Worm (Caenorhabditis elegans) whole organism, L4 larva: ENCODE measurements around the gene Y38E10A.34.

Source experiments
- D1046.2 ChIP-seq: fragments of 200-800 bp; sonication (Bioruptor generic); IDR thresholded peaks from 2 replicates; pipeline ENCODE4 v1.3.6; 2022; ENCODE audit warnings: missing genetic modification characterization, missing compliant biosample characterization
- F44E2.7 ChIP-seq: fragments of 200-800 bp; sonication (Bioruptor generic); IDR thresholded peaks from 2 replicates; pipeline ENCODE4 v2.1.2; 2022; ENCODE audit warnings: missing genetic modification characterization, missing compliant biosample characterization
- aha-1 ChIP-seq: fragments of 150-350 bp; peaks from one replicate; lab custom pipeline; 2014; ENCODE audit warnings: missing biosample characterization, missing genetic modification characterization
- ama-1 ChIP-seq: fragments of 150-350 bp; optimal IDR thresholded peaks from 2 replicates; lab custom pipeline; 2014; ENCODE audit warnings: inconsistent platforms, mixed read lengths
- arid-1 ChIP-seq: fragments of 200-800 bp; sonication (Bioruptor generic); conservative IDR thresholded peaks from 2 replicates; pipeline ENCODE4 v1.3.6; 2022; ENCODE audit warnings: missing genetic modification reagents, missing genetic modification characterization, missing compliant biosample characterization
- ceh-20 ChIP-seq: fragments of 200-800 bp; sonication (Bioruptor generic); IDR thresholded peaks from 2 replicates; pipeline ENCODE4 v1.3.6; 2022; ENCODE audit warnings: missing genetic modification reagents, missing genetic modification characterization, missing compliant biosample characterization
- ceh-44 ChIP-seq: fragments of 200-800 bp; sonication (Bioruptor generic); IDR thresholded peaks from 2 replicates; pipeline ENCODE4 v1.3.6; 2022; ENCODE audit warnings: missing genetic modification reagents, missing genetic modification characterization, missing compliant biosample characterization
- cey-2 ChIP-seq: sonication (generic microtip); optimal IDR thresholded peaks from 3 replicates; lab custom pipeline; 2017; ENCODE audit warnings: missing genetic modification characterization, mild to moderate bottlenecking, missing compliant biosample characterization, antibody characterized with exemption, borderline replicate concordance; ENCODE audit not compliant: insufficient read depth
- daf-12 ChIP-seq: fragments of 150-350 bp; optimal IDR thresholded peaks from 2 replicates; lab custom pipeline; 2014; ENCODE audit warnings: missing biosample characterization, missing genetic modification reagents, missing genetic modification characterization
- daf-19 ChIP-seq: fragments of 200-800 bp; sonication (Bioruptor generic); conservative IDR thresholded peaks from 2 replicates; pipeline ENCODE4 v1.3.6; 2022; ENCODE audit warnings: missing genetic modification characterization, missing compliant biosample characterization
- dmd-6 ChIP-seq: fragments of 200-800 bp; sonication (Bioruptor generic); IDR thresholded peaks from 2 replicates; pipeline ENCODE4 v1.3.6; 2022; ENCODE audit warnings: missing genetic modification reagents, missing genetic modification characterization, missing compliant biosample characterization
- dve-1 ChIP-seq: sonication (generic microtip); optimal IDR thresholded peaks from 2 replicates; lab custom pipeline; 2017; ENCODE audit warnings: antibody characterized with exemption, mild to moderate bottlenecking, missing genetic modification characterization, missing compliant biosample characterization; ENCODE audit not compliant: insufficient read depth
- egl-27 ChIP-seq: sonication (generic microtip); optimal IDR thresholded peaks from 3 replicates; lab custom pipeline; 2017; ENCODE audit warnings: missing biosample characterization, missing genetic modification reagents, missing genetic modification characterization
- egl-43 ChIP-seq: fragments of 200-800 bp; sonication (Bioruptor generic); IDR thresholded peaks from 2 replicates; pipeline ENCODE4 v1.3.6; 2022; ENCODE audit warnings: missing genetic modification reagents, missing genetic modification characterization, missing compliant biosample characterization
- fos-1 ChIP-seq: fragments of 150-350 bp; optimal IDR thresholded peaks from 2 replicates; lab custom pipeline; 2014; ENCODE audit warnings: missing biosample characterization, missing genetic modification characterization
- gei-8 ChIP-seq: fragments of 200-800 bp; sonication (Bioruptor generic); optimal IDR thresholded peaks from 2 replicates; lab custom pipeline; 2018; ENCODE audit warnings: mild to moderate bottlenecking, missing genetic modification characterization, missing compliant biosample characterization
- hif-1 ChIP-seq, 2 experiments: sonication (generic microtip); optimal IDR thresholded peaks; 2 replicates each; lab custom pipeline; 2016 to 2017; ENCODE audit warnings: missing compliant biosample characterization in 2 of 2, missing genetic modification characterization in 2 of 2, missing genetic modification reagents in 2 of 2, missing genotype in 2 of 2, mild to moderate bottlenecking in 1 of 2
- hlh-11 ChIP-seq: fragments of 200-800 bp; sonication (Bioruptor generic); optimal IDR thresholded peaks from 2 replicates; lab custom pipeline; 2018; ENCODE audit warnings: mild to moderate bottlenecking, missing genetic modification characterization, missing compliant biosample characterization
- hlh-30 ChIP-seq: sonication (generic microtip); optimal IDR thresholded peaks from 2 replicates; lab custom pipeline; 2017; ENCODE audit warnings: antibody characterized with exemption, mild to moderate bottlenecking, missing genetic modification characterization, missing compliant biosample characterization; ENCODE audit not compliant: insufficient read depth
- lin-13 ChIP-seq: fragments of 150-350 bp; optimal IDR thresholded peaks from 2 replicates; lab custom pipeline; 2014; ENCODE audit warnings: missing biosample characterization, missing genetic modification reagents, missing genetic modification characterization
- lin-39 ChIP-seq: fragments of 150-350 bp; optimal IDR thresholded peaks from 2 replicates; lab custom pipeline; 2014; ENCODE audit warnings: missing biosample characterization, missing genetic modification reagents, missing genetic modification characterization
- lir-3 ChIP-seq: sonication (generic microtip); optimal IDR thresholded peaks from 2 replicates; lab custom pipeline; 2016; ENCODE audit warnings: mild to moderate bottlenecking, missing genetic modification characterization, missing compliant biosample characterization
- mdl-1 ChIP-seq, 2 experiments: fragments of 150-350 bp in 1 of 2; sonication (generic microtip) in 1 of 2; optimal IDR thresholded peaks; 2 replicates each; lab custom pipeline; 2014 to 2017; ENCODE audit warnings: missing biosample characterization in 2 of 2, missing genetic modification characterization in 2 of 2
- mxl-2 ChIP-seq: fragments of 200-800 bp; sonication (Bioruptor generic); conservative IDR thresholded peaks from 2 replicates; pipeline ENCODE4 v1.3.6; 2022; ENCODE audit warnings: missing genetic modification reagents, missing genetic modification characterization, missing compliant biosample characterization
- mxl-3 ChIP-seq: fragments of 200-800 bp; sonication (Bioruptor generic); optimal IDR thresholded peaks from 2 replicates; lab custom pipeline; 2018; ENCODE audit warnings: mild to moderate bottlenecking, missing genetic modification characterization, missing compliant biosample characterization
- nhr-10 ChIP-seq: fragments of 150-350 bp; optimal IDR thresholded peaks from 2 replicates; lab custom pipeline; 2014; ENCODE audit warnings: missing biosample characterization, missing genetic modification characterization
- nhr-102 ChIP-seq: sonication (generic microtip); optimal IDR thresholded peaks from 2 replicates; lab custom pipeline; 2016; ENCODE audit warnings: mild to moderate bottlenecking, missing genetic modification characterization, moderate library complexity, missing compliant biosample characterization
- nhr-11 ChIP-seq: fragments of 150-350 bp; optimal IDR thresholded peaks from 2 replicates; lab custom pipeline; 2014; ENCODE audit warnings: missing biosample characterization, missing genetic modification characterization
- nhr-111 ChIP-seq: fragments of 200-800 bp; sonication (Bioruptor generic); optimal IDR thresholded peaks from 2 replicates; lab custom pipeline; 2018; ENCODE audit warnings: mild to moderate bottlenecking, missing genetic modification characterization, missing compliant biosample characterization
- nhr-237 ChIP-seq: sonication (generic microtip); optimal IDR thresholded peaks from 2 replicates; lab custom pipeline; 2017; ENCODE audit warnings: missing biosample characterization, missing genetic modification characterization
- nhr-25 ChIP-seq: sonication (generic microtip); optimal IDR thresholded peaks from 2 replicates; lab custom pipeline; 2017; ENCODE audit warnings: missing genetic modification characterization, mild to moderate bottlenecking, missing compliant biosample characterization, antibody characterized with exemption, moderate library complexity, borderline replicate concordance; ENCODE audit not compliant: insufficient read depth
- nhr-28 ChIP-seq: fragments of 150-350 bp; optimal IDR thresholded peaks from 2 replicates; lab custom pipeline; 2014; ENCODE audit warnings: missing biosample characterization, missing genetic modification characterization
- nhr-41 ChIP-seq: fragments of 200-800 bp; sonication (Bioruptor generic); IDR thresholded peaks from 2 replicates; pipeline ENCODE4 v1.3.6; 2022; ENCODE audit warnings: missing genetic modification reagents, missing genetic modification characterization, missing compliant biosample characterization
- nhr-48 ChIP-seq: sonication (generic microtip); optimal IDR thresholded peaks from 2 replicates; lab custom pipeline; 2016; ENCODE audit warnings: mild to moderate bottlenecking, missing genetic modification characterization, missing compliant biosample characterization
- nhr-6 ChIP-seq: fragments of 150-350 bp; optimal IDR thresholded peaks from 2 replicates; lab custom pipeline; 2014; ENCODE audit warnings: missing biosample characterization, missing genetic modification characterization
- nhr-76 ChIP-seq: fragments of 150-350 bp; optimal IDR thresholded peaks from 2 replicates; lab custom pipeline; 2014; ENCODE audit warnings: missing biosample characterization, missing genetic modification characterization
- snpc-4 ChIP-seq: fragments of 150-350 bp; optimal IDR thresholded peaks from 2 replicates; lab custom pipeline; 2014; ENCODE audit warnings: missing biosample characterization, missing genetic modification characterization
- spr-3 ChIP-seq: fragments of 200-800 bp; sonication (Bioruptor generic); optimal IDR thresholded peaks from 2 replicates; lab custom pipeline; 2018; ENCODE audit warnings: mild to moderate bottlenecking, missing genetic modification characterization, missing compliant biosample characterization
- tag-97 ChIP-seq: fragments of 200-800 bp; sonication (Bioruptor generic); IDR thresholded peaks from 2 replicates; pipeline ENCODE4 v1.3.6; 2022; ENCODE audit warnings: missing genetic modification characterization, missing compliant biosample characterization
- unc-62 ChIP-seq, 3 experiments: fragments of 150-350 bp in 1 of 3; sonication (generic microtip); optimal IDR thresholded peaks in 2 of 3; peaks in 1 of 3; 1 replicate in 1 of 3; 2 replicates in 2 of 3; lab custom pipeline; 2014 to 2017; ENCODE audit warnings: missing biosample characterization in 3 of 3, missing genetic modification characterization in 3 of 3, missing genetic modification reagents in 3 of 3, missing genotype in 1 of 3
- zag-1 ChIP-seq: fragments of 150-350 bp; optimal IDR thresholded peaks from 2 replicates; lab custom pipeline; 2014; ENCODE audit warnings: missing biosample characterization, missing genetic modification characterization
- zfp-3 ChIP-seq: fragments of 200-800 bp; sonication (Bioruptor generic); conservative IDR thresholded peaks from 2 replicates; pipeline ENCODE4 v1.3.6; 2022; ENCODE audit warnings: missing genetic modification reagents, missing genetic modification characterization, missing compliant biosample characterization
- ztf-11 ChIP-seq: fragments of 150-350 bp; optimal IDR thresholded peaks from 2 replicates; lab custom pipeline; 2014; ENCODE audit warnings: missing biosample characterization, missing genetic modification characterization
- ztf-7 ChIP-seq: fragments of 150-350 bp; optimal IDR thresholded peaks from 2 replicates; lab custom pipeline; 2014; ENCODE audit warnings: missing biosample characterization, missing genetic modification characterization

Gene Y38E10A.34

DNA sequence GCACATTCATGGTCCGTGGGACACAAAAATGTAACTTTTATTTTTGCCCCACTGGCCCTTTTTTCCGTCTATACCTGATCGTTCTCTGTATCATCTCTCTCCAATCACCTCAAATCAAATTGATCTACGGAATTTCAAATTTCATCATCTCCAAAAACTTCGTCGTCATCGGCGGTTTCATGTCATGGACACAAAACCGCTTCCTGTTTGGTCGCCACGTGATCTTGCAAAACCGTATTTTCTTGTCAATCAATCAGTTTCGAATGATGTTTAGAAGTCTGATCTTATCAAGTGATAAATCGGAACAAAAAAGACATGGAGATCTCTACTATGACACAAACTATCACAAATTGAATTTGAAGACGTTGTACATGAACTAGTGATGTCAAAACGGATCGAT lies 5.3 kb upstream of the Y38E10A.34 start:
- TF ChIP-seq hlh-11 (tag; lab: Kevin White, UChicago), result peak; percentile 76
- peak; percentile 66 for TF ChIP-seq aha-1
- no peak for TF ChIP-seq gei-8 (GFP tag; lab: Kevin White, UChicago)
- 0 out of 2 replicates have a peak, but pooled peaks have one; percentile 19 for TF ChIP-seq ceh-20 (GFP tag; lab: Robert Waterston, UW)
- no peak for TF ChIP-seq snpc-4 (tag; lab: Kevin White, UChicago)
- no peak for TF ChIP-seq nhr-237 (tag; lab: Kevin White, UChicago)
- TF ChIP-seq ama-1 (lab: Kevin White, UChicago), result no peak
- TF ChIP-seq nhr-48 (tag; lab: Kevin White, UChicago), result peak; percentile 70
- no peak for TF ChIP-seq nhr-111
- TF ChIP-seq tag-97 (GFP tag; lab: Robert Waterston, UW), result no peak
- TF ChIP-seq egl-27 (tag; lab: Kevin White, UChicago), result no peak
- TF ChIP-seq mxl-3 (GFP tag; lab: Kevin White, UChicago), result peak; percentile 68
- no peak for TF ChIP-seq mxl-2 (GFP tag; lab: Robert Waterston, UW)
- TF ChIP-seq nhr-102 (tag; lab: Kevin White, UChicago), result no peak
- no peak for TF ChIP-seq arid-1 (GFP tag; lab: Robert Waterston, UW)
- no peak for TF ChIP-seq nhr-6 (tag; lab: Kevin White, UChicago)
- TF ChIP-seq nhr-41 (GFP tag; lab: Robert Waterston, UW), result no peak
- TF ChIP-seq daf-12 (tag; lab: Kevin White, UChicago), result no peak
- TF ChIP-seq cey-2 (tag; lab: Kevin White, UChicago), result peak; percentile 79
- no peak for TF ChIP-seq zag-1
- TF ChIP-seq zfp-3 (GFP tag; lab: Robert Waterston, UW), result no peak
- TF ChIP-seq nhr-28 (tag; lab: Kevin White, UChicago), result peak; percentile 90
- no peak for TF ChIP-seq spr-3
- peak; percentile 70 for TF ChIP-seq dmd-6 (GFP tag; lab: Robert Waterston, UW)
- peak; percentile 10 for TF ChIP-seq nhr-10
- TF ChIP-seq lin-39 (tag; lab: Kevin White, UChicago), result no peak
- TF ChIP-seq lir-3 (tag; lab: Kevin White, UChicago), result no peak
- TF ChIP-seq nhr-25 (tag; lab: Kevin White, UChicago), result peak; percentile 52
- no peak for TF ChIP-seq dve-1 (tag; lab: Kevin White, UChicago)
- peak; percentile 54 for TF ChIP-seq hlh-30
- peak; percentile 35 to 85 for TF ChIP-seq mdl-1 (tag; optimal IDR thresholded peaks at IDR 0.05; lab: Kevin White, UChicago)
- TF ChIP-seq fos-1 (tag; lab: Kevin White, UChicago), result no peak
- TF ChIP-seq ceh-44 (GFP tag; lab: Robert Waterston, UW), result no peak
- TF ChIP-seq egl-43 (GFP tag; lab: Robert Waterston, UW), result no peak
- peak in 1 of 2 experiments; percentile 97 for TF ChIP-seq unc-62 (GFP tag; optimal IDR thresholded peaks at IDR 0.05 in 1 of 2; lab: Kevin White, UChicago)
- TF ChIP-seq unc-62 (tag; optimal IDR thresholded peaks at IDR 0.05; lab: Kevin White, UChicago), result no peak
- peak; percentile 41 for TF ChIP-seq nhr-76 (tag; lab: Kevin White, UChicago)
- no peak for TF ChIP-seq ztf-7 (tag; lab: Kevin White, UChicago)
- no peak for TF ChIP-seq nhr-11
- no peak for TF ChIP-seq F44E2.7 (GFP tag; lab: Robert Waterston, UW)
- TF ChIP-seq hif-1 (tag; optimal IDR thresholded peaks at IDR 0.05; lab: Kevin White, UChicago), result peak in 1 of 2 experiments; percentile 86

DNA sequence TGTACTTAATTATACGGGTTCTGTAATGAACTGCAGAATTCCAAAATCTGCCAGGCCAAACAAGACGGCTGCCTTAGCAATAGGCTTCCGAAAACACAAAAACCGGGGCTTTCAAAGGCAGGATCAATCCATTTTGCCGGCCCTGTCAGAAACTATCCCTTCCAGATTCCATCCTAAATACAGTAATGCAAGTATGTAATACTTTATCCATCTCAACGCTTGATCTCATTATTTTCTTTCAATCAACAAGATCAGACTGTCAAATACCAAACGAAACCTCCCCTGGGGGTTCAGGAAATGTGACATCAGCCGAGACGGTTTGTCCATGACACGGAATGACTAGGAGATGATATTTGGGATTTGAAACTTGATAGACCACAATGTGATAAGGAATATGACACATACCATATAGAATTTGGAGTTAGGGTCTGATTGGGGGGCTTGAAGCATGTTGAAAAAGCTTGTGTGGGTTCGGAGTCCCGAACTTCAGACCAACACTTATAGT lies 4.8 kb upstream of the Y38E10A.34 start:
- TF ChIP-seq gei-8 (GFP tag; lab: Kevin White, UChicago) (no peak), lin-13 (no peak), aha-1 (peak; percentile 69), daf-19 (peak; percentile 60; the same call in 1 of the 2 replicates), unc-62 (GFP tag; optimal IDR thresholded peaks at IDR 0.05 in 1 of 2; lab: Kevin White, UChicago) (peak in 1 of 2 experiments; percentile 96), unc-62 (tag; optimal IDR thresholded peaks at IDR 0.05; lab: Kevin White, UChicago) (no peak), ztf-11 (no peak), D1046.2 (GFP tag; lab: Robert Waterston, UW) (0 out of 2 replicates have a peak, but pooled peaks have one; percentile 10)
